Worm (Caenorhabditis elegans) whole organism, L1 larva: ENCODE measurements around the gene ham-3.

Source experiments
- F16B12.6 ChIP-seq: fragments of 150-350 bp; optimal IDR thresholded peaks from 2 replicates; lab custom pipeline; 2014; ENCODE audit warnings: missing biosample characterization, missing genetic modification characterization
- aha-1 ChIP-seq: fragments of 150-350 bp; optimal IDR thresholded peaks from 2 replicates; lab custom pipeline; 2014; ENCODE audit warnings: missing biosample characterization, missing genetic modification characterization
- ceh-63 ChIP-seq: fragments of 200-800 bp; sonication (Bioruptor generic); optimal IDR thresholded peaks from 2 replicates; lab custom pipeline; 2018; ENCODE audit warnings: mild to moderate bottlenecking, missing genetic modification characterization, missing compliant biosample characterization
- ceh-88 ChIP-seq: fragments of 200-800 bp; sonication (Bioruptor generic); IDR thresholded peaks from 2 replicates; pipeline ENCODE4 v1.3.6; 2022; ENCODE audit warnings: missing genetic modification characterization, missing compliant biosample characterization
- dpl-1 ChIP-seq, 3 experiments: fragments of 150-350 bp in 2 of 3; sonication (generic microtip) in 1 of 3; optimal IDR thresholded peaks; 2 replicates each; lab custom pipeline; 2014 to 2017; ENCODE audit warnings: missing biosample characterization in 3 of 3, missing genetic modification characterization in 3 of 3, missing genetic modification reagents in 3 of 3
- dsc-1 ChIP-seq: sonication (generic microtip); optimal IDR thresholded peaks from 2 replicates; lab custom pipeline; 2016; ENCODE audit warnings: mild to moderate bottlenecking, missing genetic modification characterization, missing compliant biosample characterization
- efl-1 ChIP-seq, 4 experiments: fragments of 150-350 bp; optimal IDR thresholded peaks in 3 of 4; peaks in 1 of 4; 1 replicate in 1 of 4; 2 replicates in 3 of 4; lab custom pipeline; 2014; ENCODE audit warnings: missing biosample characterization in 2 of 4, missing genetic modification characterization in 2 of 4, missing genetic modification reagents in 2 of 4
- egl-13 ChIP-seq: sonication (generic microtip); optimal IDR thresholded peaks from 2 replicates; lab custom pipeline; 2016; ENCODE audit warnings: missing genotype, missing genetic modification reagents, missing genetic modification characterization, missing compliant biosample characterization
- ets-5 ChIP-seq: fragments of 200-800 bp; sonication (Bioruptor generic); IDR thresholded peaks from 2 replicates; pipeline ENCODE4 v1.3.6; 2022; ENCODE audit warnings: missing genetic modification characterization, missing compliant biosample characterization
- fkh-4 ChIP-seq: sonication (generic microtip); optimal IDR thresholded peaks from 2 replicates; lab custom pipeline; 2016; ENCODE audit warnings: missing compliant biosample characterization, missing genetic modification characterization, borderline replicate concordance
- fos-1 ChIP-seq: fragments of 150-350 bp; optimal IDR thresholded peaks from 2 replicates; lab custom pipeline; 2014; ENCODE audit warnings: missing biosample characterization, missing genetic modification characterization
- grh-1 ChIP-seq: fragments of 200-800 bp; sonication (Bioruptor generic); IDR thresholded peaks from 2 replicates; pipeline ENCODE4 v1.3.6; 2022; ENCODE audit warnings: missing genetic modification reagents, missing genetic modification characterization, missing compliant biosample characterization
- isw-1 ChIP-seq: fragments of 200-800 bp; sonication (Bioruptor generic); IDR thresholded peaks from 2 replicates; pipeline ENCODE4 v1.3.6; 2022; ENCODE audit warnings: missing genetic modification characterization, missing compliant biosample characterization
- jun-1 ChIP-seq: fragments of 150-350 bp; optimal IDR thresholded peaks from 2 replicates; lab custom pipeline; 2014; ENCODE audit warnings: missing biosample characterization, missing genetic modification reagents, missing genetic modification characterization
- lin-13 ChIP-seq: fragments of 150-350 bp; optimal IDR thresholded peaks from 2 replicates; lab custom pipeline; 2014; ENCODE audit warnings: missing biosample characterization, missing genetic modification reagents, missing genetic modification characterization
- lin-14 ChIP-seq: fragments of 200-800 bp; sonication (Bioruptor generic); optimal IDR thresholded peaks from 2 replicates; lab custom pipeline; 2018; ENCODE audit warnings: mild to moderate bottlenecking, missing genetic modification characterization, moderate library complexity, missing compliant biosample characterization
- lin-35 ChIP-seq, 2 experiments: fragments of 150-350 bp; optimal IDR thresholded peaks; 2 replicates each; lab custom pipeline; 2014; ENCODE audit warnings: missing biosample characterization in 2 of 2, missing genetic modification characterization in 2 of 2, missing genetic modification reagents in 2 of 2
- lsy-2 ChIP-seq, 2 experiments: fragments of 150-350 bp; optimal IDR thresholded peaks; 2 replicates each; lab custom pipeline; 2014; ENCODE audit warnings: missing biosample characterization in 2 of 2, missing genetic modification characterization in 2 of 2
- mdl-1 ChIP-seq, 2 experiments: fragments of 150-350 bp; optimal IDR thresholded peaks; 2 replicates each; lab custom pipeline; 2014 to 2017; ENCODE audit warnings: missing biosample characterization in 2 of 2, missing genetic modification characterization in 2 of 2, inconsistent platforms in 1 of 2
- mef-2 ChIP-seq: fragments of 150-350 bp; optimal IDR thresholded peaks from 2 replicates; lab custom pipeline; 2014; ENCODE audit warnings: missing biosample characterization, missing genetic modification characterization
- mep-1 ChIP-seq: fragments of 150-350 bp; optimal IDR thresholded peaks from 2 replicates; lab custom pipeline; 2014; ENCODE audit warnings: missing biosample characterization, missing genetic modification characterization
- nhr-11 ChIP-seq: fragments of 150-350 bp; optimal IDR thresholded peaks from 2 replicates; lab custom pipeline; 2014; ENCODE audit warnings: missing biosample characterization, missing genetic modification characterization
- nhr-19 ChIP-seq: fragments of 200-800 bp; sonication (Bioruptor generic); conservative IDR thresholded peaks from 2 replicates; pipeline ENCODE4 v1.3.6; 2022; ENCODE audit warnings: missing genetic modification characterization, missing compliant biosample characterization
- nhr-28 ChIP-seq: fragments of 150-350 bp; optimal IDR thresholded peaks from 2 replicates; lab custom pipeline; 2014; ENCODE audit warnings: missing biosample characterization, missing genetic modification characterization
- nhr-47 ChIP-seq: sonication (generic microtip); optimal IDR thresholded peaks from 2 replicates; lab custom pipeline; 2016; ENCODE audit warnings: mild to moderate bottlenecking, missing genetic modification characterization, moderate library complexity, missing compliant biosample characterization
- nhr-71 ChIP-seq: sonication (generic microtip); optimal IDR thresholded peaks from 2 replicates; lab custom pipeline; 2016; ENCODE audit warnings: mild to moderate bottlenecking, missing genetic modification characterization, moderate library complexity, missing compliant biosample characterization
- nhr-85 ChIP-seq: sonication (generic microtip); peaks from one replicate; lab custom pipeline; 2016; ENCODE audit warnings: missing genetic modification characterization, inconsistent platforms, missing compliant biosample characterization
- rnt-1 ChIP-seq: sonication (generic microtip); optimal IDR thresholded peaks from 2 replicates; lab custom pipeline; 2016; ENCODE audit warnings: mild to moderate bottlenecking, missing genetic modification characterization, moderate library complexity, missing compliant biosample characterization
- snpc-4 ChIP-seq: fragments of 150-350 bp; optimal IDR thresholded peaks from 2 replicates; lab custom pipeline; 2014; ENCODE audit warnings: missing biosample characterization, missing genetic modification characterization
- snu-23 ChIP-seq: sonication (generic microtip); optimal IDR thresholded peaks from 2 replicates; lab custom pipeline; 2016; ENCODE audit warnings: missing genetic modification characterization, missing compliant biosample characterization
- sox-4 ChIP-seq: sonication (generic microtip); optimal IDR thresholded peaks from 2 replicates; lab custom pipeline; 2016; ENCODE audit warnings: missing genetic modification characterization, missing compliant biosample characterization
- sup-37 ChIP-seq: fragments of 200-800 bp; sonication (Bioruptor generic); optimal IDR thresholded peaks from 2 replicates; lab custom pipeline; 2018; ENCODE audit warnings: mild to moderate bottlenecking, missing genetic modification characterization, missing compliant biosample characterization
- swsn-7 ChIP-seq: sonication (generic microtip); optimal IDR thresholded peaks from 2 replicates; lab custom pipeline; 2016; ENCODE audit warnings: missing genetic modification characterization, missing compliant biosample characterization
- tbx-2 ChIP-seq: sonication (generic microtip); optimal IDR thresholded peaks from 2 replicates; lab custom pipeline; 2016; ENCODE audit warnings: missing genetic modification characterization, missing compliant biosample characterization
- unc-130 ChIP-seq: fragments of 150-350 bp; optimal IDR thresholded peaks from 2 replicates; lab custom pipeline; 2017; ENCODE audit warnings: missing biosample characterization, missing genetic modification characterization, inconsistent platforms
- unc-62 ChIP-seq: fragments of 150-350 bp; optimal IDR thresholded peaks from 2 replicates; lab custom pipeline; 2014; ENCODE audit warnings: missing biosample characterization, missing genetic modification reagents, missing genetic modification characterization
- zag-1 ChIP-seq: fragments of 150-350 bp; optimal IDR thresholded peaks from 2 replicates; lab custom pipeline; 2014; ENCODE audit warnings: missing biosample characterization, missing genetic modification characterization
- ztf-11 ChIP-seq, 2 experiments: sonication (generic microtip); optimal IDR thresholded peaks; 2 replicates each; lab custom pipeline; 2016 to 2017; ENCODE audit warnings: missing genetic modification characterization in 2 of 2, missing biosample characterization in 1 of 2, missing compliant biosample characterization in 1 of 2

ham-3 gene

DNA sequence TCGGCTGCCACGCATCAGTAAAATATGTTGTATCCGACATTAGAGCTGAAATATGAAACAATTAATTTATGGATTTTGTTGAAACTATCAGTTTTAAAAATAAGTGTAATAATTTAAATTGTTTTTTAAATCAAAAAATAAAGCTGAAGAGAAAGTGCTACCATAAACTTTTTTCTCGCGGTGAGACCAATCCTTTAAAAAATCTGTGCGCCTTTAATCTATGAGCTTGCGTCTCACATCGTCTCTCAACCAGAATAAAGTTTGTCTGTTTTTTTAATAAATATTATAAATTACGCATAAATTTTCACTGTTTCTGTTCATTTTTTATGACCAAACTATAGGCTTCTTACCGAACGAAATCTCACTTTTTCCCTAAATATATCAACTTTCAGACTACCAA, 37.3 kb upstream of the ham-3 start, which contains the start of gene T16H12.3:
TSS of gene T16H12.3 (minus strand) at position 51 of the 400 bp plus-strand sequence.
- TF ChIP-seq zag-1 (tag; lab: Kevin White, UChicago) = no peak

DNA sequence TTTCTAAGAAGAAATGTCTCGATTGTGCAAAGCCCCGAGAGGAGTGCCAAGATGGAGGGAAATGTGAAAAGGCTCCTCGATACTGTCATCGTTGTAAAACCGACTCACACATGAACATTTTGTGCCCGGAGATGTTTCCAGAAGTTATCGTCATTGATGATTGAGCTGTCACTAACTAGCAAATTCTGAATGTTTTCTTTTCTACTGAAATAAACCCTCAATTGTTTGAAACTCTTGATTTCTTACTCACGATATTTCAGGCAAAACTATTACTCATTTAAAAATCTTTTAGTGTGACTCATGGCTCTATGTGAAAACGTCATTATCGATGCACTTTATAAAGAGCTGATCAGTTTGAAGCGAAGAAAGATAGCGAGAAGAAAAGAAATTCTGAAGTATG, 35.5 kb upstream of the ham-3 start, which contains the start of gene T16H12.13:
TSS of gene T16H12.13 (plus strand) at position 301 of the 400 bp plus-strand sequence.
- TF ChIP-seq efl-1 (optimal IDR thresholded peaks at IDR 0.05; lab: Kevin White, UChicago) (no peak), efl-1 (GFP tag; optimal IDR thresholded peaks at IDR 0.05 in 1 of 2; lab: Kevin White, UChicago) (peak in 1 of 2 experiments; percentile 63), nhr-85 (tag; lab: Kevin White, UChicago) (no peak)

DNA sequence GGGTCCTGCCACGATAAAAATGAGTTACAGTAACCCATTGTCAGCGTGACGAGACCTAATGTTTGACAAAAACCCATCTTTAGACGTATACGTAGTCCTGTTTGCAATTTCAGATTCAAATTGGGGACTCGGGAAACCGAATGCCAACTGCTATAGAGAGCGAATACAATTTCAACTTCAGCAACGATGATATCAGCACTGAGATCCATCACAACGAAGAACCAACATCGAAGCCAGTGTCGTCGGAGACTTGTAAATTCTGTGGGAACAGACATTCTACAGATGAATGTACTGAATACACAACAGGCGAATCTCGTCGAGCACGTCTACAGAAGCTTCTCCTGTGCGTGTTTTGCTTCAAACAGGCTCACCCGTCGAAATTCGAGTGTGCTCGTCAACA, 35.0 kb upstream of the ham-3 start:
- no peak for TF ChIP-seq unc-62
- TF ChIP-seq lin-13 (GFP tag; lab: Kevin White, UChicago) = no peak
- no peak for TF ChIP-seq nhr-11 (tag; lab: Kevin White, UChicago)
- TF ChIP-seq, all 84 proteins: peak for 0

DNA sequence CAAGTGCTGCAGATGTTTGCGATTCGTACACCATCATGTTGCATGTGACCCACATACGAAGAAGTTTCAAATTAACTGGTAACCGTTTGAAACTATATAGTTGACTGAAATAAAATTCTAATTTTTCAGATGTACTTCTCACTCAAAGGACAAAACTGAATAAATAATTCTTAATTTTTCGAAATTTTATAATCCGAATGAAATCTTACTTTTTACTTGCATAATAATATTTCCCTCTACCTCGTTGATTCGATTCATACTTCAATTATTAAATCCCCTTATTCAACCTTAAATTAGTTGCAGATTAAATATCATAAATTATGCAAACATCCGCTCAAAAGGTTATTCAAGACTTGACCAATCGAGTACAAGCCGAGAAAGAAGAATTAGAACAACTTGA, 34.6 kb upstream of the ham-3 start, which contains the start of gene T16H12.2:
TSS of gene T16H12.2 (plus strand) at position 301 of the 400 bp plus-strand sequence.
- TF ChIP-seq isw-1 (GFP tag; lab: Robert Waterston, UW) (no peak), nhr-28 (tag; lab: Kevin White, UChicago) (no peak), ceh-63 (GFP tag; lab: Kevin White, UChicago) (no peak), jun-1 (tag; lab: Kevin White, UChicago) (no peak), snpc-4 (tag; lab: Kevin White, UChicago) (no peak), swsn-7 (tag; lab: Kevin White, UChicago) (no peak), unc-130 (tag; lab: Kevin White, UChicago) (no peak), aha-1 (tag; lab: Kevin White, UChicago) (no peak), ets-5 (GFP tag; lab: Robert Waterston, UW) (no peak)

DNA sequence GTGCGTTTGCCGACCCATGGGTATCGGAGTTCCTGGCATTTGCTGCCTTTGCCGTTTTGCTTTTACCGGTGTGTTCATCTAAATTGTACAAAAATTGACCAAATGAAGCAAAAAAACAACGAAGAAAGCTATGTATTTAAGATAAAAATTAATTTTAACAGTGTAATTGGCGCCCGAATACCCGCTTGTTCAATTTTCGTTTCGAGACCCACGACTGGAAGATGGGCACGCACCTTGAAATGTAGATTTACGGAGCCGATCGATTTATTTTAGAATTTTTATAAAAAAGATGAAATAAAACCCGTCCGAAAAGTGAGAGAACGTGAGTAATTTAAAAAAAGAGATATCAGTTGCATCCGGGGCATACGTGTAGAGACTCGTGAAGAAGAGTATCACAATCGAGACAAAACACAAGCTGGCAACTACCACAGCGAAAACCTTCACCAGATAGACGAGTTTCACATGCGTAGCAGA, 32.0 kb upstream of the ham-3 start, which contains the start of gene hal-2:
TSS of gene hal-2 (minus strand) at position 424 of the 474 bp plus-strand sequence.
- TF ChIP-seq sup-37 (GFP tag; lab: Kevin White, UChicago) (no peak), snpc-4 (tag; lab: Kevin White, UChicago) (no peak), grh-1 (GFP tag; lab: Robert Waterston, UW) (no peak), lin-14 (GFP tag; lab: Kevin White, UChicago) (no peak), unc-130 (tag; lab: Kevin White, UChicago) (no peak), nhr-71 (tag; lab: Kevin White, UChicago) (no peak), ceh-88 (no peak), mef-2 (tag; lab: Kevin White, UChicago) (no peak), ztf-11 (tag; optimal IDR thresholded peaks at IDR 0.05; lab: Kevin White, UChicago) (no peak), aha-1 (tag; lab: Kevin White, UChicago) (no peak), mep-1 (no peak), sox-4 (tag; lab: Kevin White, UChicago) (no peak), ceh-63 (GFP tag; lab: Kevin White, UChicago) (no peak), mdl-1 (tag; optimal IDR thresholded peaks at IDR 0.05; lab: Kevin White, UChicago) (no peak), F16B12.6 (no peak), dsc-1 (tag; lab: Kevin White, UChicago) (no peak)

DNA sequence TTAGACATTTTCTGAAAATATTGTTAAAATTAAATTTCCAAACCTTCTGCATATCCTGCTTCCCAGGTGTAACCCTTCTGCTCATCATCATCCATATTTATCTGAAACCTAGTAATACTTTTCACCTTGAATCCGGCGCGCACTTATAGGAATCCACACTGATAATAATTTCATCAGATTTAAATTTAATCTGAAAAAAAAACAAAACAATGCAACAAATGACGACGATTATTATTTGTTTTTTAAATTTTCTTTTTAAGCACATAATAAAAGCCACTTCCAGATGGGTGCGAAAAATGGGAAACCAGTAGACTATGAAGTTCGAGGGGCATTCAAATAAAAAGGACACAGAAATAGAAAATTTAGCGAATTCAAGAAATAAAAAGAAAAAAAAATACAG, 29.9 kb upstream of the ham-3 start, which contains the start of gene gtf-2H2C:
TSS of gene gtf-2H2C (minus strand) at position 101 of the 400 bp plus-strand sequence.
- TF ChIP-seq mef-2 (tag; lab: Kevin White, UChicago) (no peak), nhr-85 (tag; lab: Kevin White, UChicago) (peak; percentile 4), fos-1 (tag; lab: Kevin White, UChicago) (no peak)

DNA sequence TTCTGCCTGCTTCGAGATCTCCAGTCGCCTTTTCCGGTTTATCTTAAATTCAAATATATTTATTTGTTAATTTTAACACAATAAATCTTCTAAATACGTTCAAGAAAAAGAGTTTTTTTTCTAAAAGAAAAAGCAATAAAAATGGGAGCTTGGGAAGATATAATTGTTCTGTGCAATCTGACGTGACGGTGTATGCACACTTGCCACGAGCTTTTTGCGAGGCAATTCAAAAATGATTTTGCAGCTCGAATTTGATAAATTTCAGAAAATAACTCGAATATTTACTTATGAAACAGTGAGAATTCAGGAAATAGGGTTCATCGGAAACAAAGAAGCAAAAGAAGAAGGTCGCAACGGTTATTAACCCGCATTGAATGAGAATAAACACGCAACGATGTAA, 27.5 kb upstream of the ham-3 start:
- TF ChIP-seq nhr-19 (GFP tag; lab: Robert Waterston, UW) (no peak), nhr-71 (tag; lab: Kevin White, UChicago) (peak; percentile 21), rnt-1 (peak; percentile 51), tbx-2 (peak; percentile 1), mdl-1 (tag; optimal IDR thresholded peaks at IDR 0.05; lab: Kevin White, UChicago) (peak in 1 of 2 experiments; percentile 30), lin-35 (GFP tag; optimal IDR thresholded peaks at IDR 0.05; lab: Kevin White, UChicago) (peak; percentile 88 to 94), dsc-1 (tag; lab: Kevin White, UChicago) (peak; percentile 22), egl-13 (tag; lab: Kevin White, UChicago) (no peak), snu-23 (GFP tag; lab: Kevin White, UChicago) (peak; percentile 21), fkh-4 (no peak), F16B12.6 (peak; percentile 79), efl-1 (optimal IDR thresholded peaks at IDR 0.05; lab: Kevin White, UChicago) (peak; percentile 45 to 93), efl-1 (GFP tag; optimal IDR thresholded peaks at IDR 0.05 in 1 of 2; lab: Kevin White, UChicago) (peak; percentile 90 to 99), dpl-1 (GFP tag; optimal IDR thresholded peaks at IDR 0.05; lab: Kevin White, UChicago) (peak; percentile 84 to 92 (median 88)), lsy-2 (tag; optimal IDR thresholded peaks at IDR 0.05; lab: Kevin White, UChicago) (peak in 1 of 2 experiments; percentile 55), nhr-47 (tag; lab: Kevin White, UChicago) (peak; percentile 13)
